Worm (Caenorhabditis elegans) whole organism, L4 larva: Measurements from ENCODE around the gene F37H8.6.

Source experiments
- F10B5.3 ChIP-seq: sonication (generic microtip); optimal IDR thresholded peaks from 2 replicates; lab custom pipeline; 2016; ENCODE audit warnings: mild to moderate bottlenecking, missing genetic modification characterization, missing compliant biosample characterization
- F37D6.2 ChIP-seq: sonication (generic microtip); optimal IDR thresholded peaks from 2 replicates; lab custom pipeline; 2016; ENCODE audit warnings: mild to moderate bottlenecking, missing genetic modification characterization, missing compliant biosample characterization
- F44E2.7 ChIP-seq: fragments of 200-800 bp; sonication (Bioruptor generic); IDR thresholded peaks from 2 replicates; pipeline ENCODE4 v2.1.2; 2022; ENCODE audit warnings: missing genetic modification characterization, missing compliant biosample characterization
- R02D3.7 ChIP-seq: fragments of 150-350 bp; sonication (generic microtip); optimal IDR thresholded peaks from 3 replicates; lab custom pipeline; 2014; ENCODE audit warnings: missing biosample characterization, missing genetic modification characterization
- Y105C5A.15 ChIP-seq: fragments of 200-800 bp; sonication (Bioruptor generic); IDR thresholded peaks from 2 replicates; pipeline ENCODE4 v1.3.6; 2022; ENCODE audit warnings: missing genetic modification characterization, missing compliant biosample characterization
- Y5F2A.4 ChIP-seq: fragments of 200-800 bp; sonication (Bioruptor generic); optimal IDR thresholded peaks from 2 replicates; lab custom pipeline; 2018; ENCODE audit warnings: mild to moderate bottlenecking, missing genetic modification characterization, missing compliant biosample characterization
- Y75B8A.6 ChIP-seq: fragments of 200-800 bp; sonication (Bioruptor generic); IDR thresholded peaks from 2 replicates; pipeline ENCODE4 v1.3.6; 2022; ENCODE audit warnings: missing genetic modification reagents, missing genetic modification characterization, missing compliant biosample characterization
- aly-2 ChIP-seq: sonication (generic microtip); optimal IDR thresholded peaks from 2 replicates; lab custom pipeline; 2018; ENCODE audit warnings: missing biosample characterization, missing genetic modification characterization
- arid-1 ChIP-seq: fragments of 200-800 bp; sonication (Bioruptor generic); conservative IDR thresholded peaks from 2 replicates; pipeline ENCODE4 v1.3.6; 2022; ENCODE audit warnings: missing genetic modification reagents, missing genetic modification characterization, missing compliant biosample characterization
- attf-4 ChIP-seq: sonication (generic microtip); optimal IDR thresholded peaks from 3 replicates; lab custom pipeline; 2017; ENCODE audit warnings: missing biosample characterization, missing genetic modification characterization
- ceh-20 ChIP-seq: fragments of 200-800 bp; sonication (Bioruptor generic); IDR thresholded peaks from 2 replicates; pipeline ENCODE4 v1.3.6; 2022; ENCODE audit warnings: missing genetic modification reagents, missing genetic modification characterization, missing compliant biosample characterization
- ceh-28 ChIP-seq: fragments of 150-350 bp; optimal IDR thresholded peaks from 2 replicates; lab custom pipeline; 2014; ENCODE audit warnings: missing biosample characterization, missing genetic modification reagents, missing genetic modification characterization
- ceh-32 ChIP-seq: sonication (generic microtip); optimal IDR thresholded peaks from 2 replicates; lab custom pipeline; 2016; ENCODE audit warnings: mild to moderate bottlenecking, missing genetic modification characterization, missing compliant biosample characterization; ENCODE audit not compliant: poor library complexity
- ces-1 ChIP-seq: fragments of 150-350 bp; sonication (generic microtip); optimal IDR thresholded peaks from 4 replicates; lab custom pipeline; 2014; ENCODE audit warnings: missing biosample characterization, missing genetic modification reagents, missing genetic modification characterization
- cey-2 ChIP-seq: sonication (generic microtip); optimal IDR thresholded peaks from 3 replicates; lab custom pipeline; 2017; ENCODE audit warnings: missing genetic modification characterization, mild to moderate bottlenecking, missing compliant biosample characterization, antibody characterized with exemption, borderline replicate concordance; ENCODE audit not compliant: insufficient read depth
- ctbp-1 ChIP-seq: fragments of 200-800 bp; sonication (Bioruptor generic); IDR thresholded peaks from 2 replicates; pipeline ENCODE4 v1.3.6; 2022; ENCODE audit warnings: missing genetic modification reagents, missing genetic modification characterization, missing compliant biosample characterization
- daf-8 ChIP-seq: fragments of 200-800 bp; sonication (Bioruptor generic); IDR thresholded peaks from 2 replicates; pipeline ENCODE4 v1.3.6; 2022; ENCODE audit warnings: missing genetic modification characterization, missing compliant biosample characterization
- dmd-6 ChIP-seq: fragments of 200-800 bp; sonication (Bioruptor generic); IDR thresholded peaks from 2 replicates; pipeline ENCODE4 v1.3.6; 2022; ENCODE audit warnings: missing genetic modification reagents, missing genetic modification characterization, missing compliant biosample characterization
- dmd-8 ChIP-seq: fragments of 200-800 bp; sonication (Bioruptor generic); IDR thresholded peaks from 2 replicates; pipeline ENCODE4 v1.3.6; 2022; ENCODE audit warnings: missing genetic modification characterization, missing compliant biosample characterization
- dve-1 ChIP-seq: sonication (generic microtip); optimal IDR thresholded peaks from 2 replicates; lab custom pipeline; 2017; ENCODE audit warnings: antibody characterized with exemption, mild to moderate bottlenecking, missing genetic modification characterization, missing compliant biosample characterization; ENCODE audit not compliant: insufficient read depth
- hif-1 ChIP-seq, 2 experiments: sonication (generic microtip); optimal IDR thresholded peaks; 2 replicates each; lab custom pipeline; 2016 to 2017; ENCODE audit warnings: missing compliant biosample characterization in 2 of 2, missing genetic modification characterization in 2 of 2, missing genetic modification reagents in 2 of 2, missing genotype in 2 of 2, mild to moderate bottlenecking in 1 of 2
- hlh-11 ChIP-seq: fragments of 200-800 bp; sonication (Bioruptor generic); optimal IDR thresholded peaks from 2 replicates; lab custom pipeline; 2018; ENCODE audit warnings: mild to moderate bottlenecking, missing genetic modification characterization, missing compliant biosample characterization
- hmg-1.1 ChIP-seq: fragments of 200-800 bp; sonication (Bioruptor generic); IDR thresholded peaks from 2 replicates; pipeline ENCODE4 v1.3.6; 2022; ENCODE audit warnings: missing genetic modification reagents, missing genetic modification characterization, missing compliant biosample characterization
- lim-7 ChIP-seq: fragments of 200-800 bp; sonication (Bioruptor generic); IDR thresholded peaks from 2 replicates; pipeline ENCODE4 v1.3.6; 2022; ENCODE audit warnings: missing genetic modification characterization, missing compliant biosample characterization
- lin-15B ChIP-seq: fragments of 150-350 bp; sonication (generic microtip); optimal IDR thresholded peaks from 3 replicates; lab custom pipeline; 2014; ENCODE audit warnings: missing biosample characterization, missing genetic modification characterization
- lir-3 ChIP-seq: sonication (generic microtip); optimal IDR thresholded peaks from 2 replicates; lab custom pipeline; 2016; ENCODE audit warnings: mild to moderate bottlenecking, missing genetic modification characterization, missing compliant biosample characterization
- mep-1 ChIP-seq: fragments of 150-350 bp; sonication (generic microtip); optimal IDR thresholded peaks from 3 replicates; lab custom pipeline; 2014; ENCODE audit warnings: missing biosample characterization, missing genetic modification characterization
- nhr-10 ChIP-seq: fragments of 150-350 bp; optimal IDR thresholded peaks from 2 replicates; lab custom pipeline; 2014; ENCODE audit warnings: missing biosample characterization, missing genetic modification characterization
- nhr-237 ChIP-seq: sonication (generic microtip); optimal IDR thresholded peaks from 2 replicates; lab custom pipeline; 2017; ENCODE audit warnings: missing biosample characterization, missing genetic modification characterization
- nhr-42 ChIP-seq: fragments of 200-800 bp; sonication (Bioruptor generic); IDR thresholded peaks from 2 replicates; pipeline ENCODE4 v1.3.6; 2022; ENCODE audit warnings: missing genetic modification characterization, missing compliant biosample characterization
- nhr-6 ChIP-seq: fragments of 150-350 bp; optimal IDR thresholded peaks from 2 replicates; lab custom pipeline; 2014; ENCODE audit warnings: missing biosample characterization, missing genetic modification characterization
- php-3 ChIP-seq: fragments of 200-800 bp; sonication (Bioruptor generic); IDR thresholded peaks from 2 replicates; pipeline ENCODE4 v1.3.6; 2022; ENCODE audit warnings: missing genetic modification reagents, missing genetic modification characterization, missing compliant biosample characterization
- pqm-1 ChIP-seq: sonication (generic microtip); optimal IDR thresholded peaks from 2 replicates; lab custom pipeline; 2017; ENCODE audit warnings: missing biosample characterization, missing genetic modification characterization
- rbr-2 ChIP-seq: sonication (generic microtip); optimal IDR thresholded peaks from 2 replicates; lab custom pipeline; 2016; ENCODE audit warnings: missing genotype, missing genetic modification characterization, missing compliant biosample characterization
- saeg-2 ChIP-seq: fragments of 200-800 bp; sonication (Bioruptor generic); IDR thresholded peaks from 2 replicates; pipeline ENCODE4 v1.3.6; 2022; ENCODE audit warnings: missing genetic modification reagents, missing genetic modification characterization, missing compliant biosample characterization
- sdz-12 ChIP-seq: fragments of 200-800 bp; sonication (Bioruptor generic); optimal IDR thresholded peaks from 2 replicates; lab custom pipeline; 2018; ENCODE audit warnings: mild to moderate bottlenecking, missing genetic modification characterization, missing compliant biosample characterization
- set-16 ChIP-seq: fragments of 200-800 bp; sonication (Bioruptor generic); IDR thresholded peaks from 2 replicates; pipeline ENCODE4 v1.3.6; 2022; ENCODE audit warnings: missing genetic modification reagents, missing genetic modification characterization, missing compliant biosample characterization
- skn-1 ChIP-seq: fragments of 150-350 bp; optimal IDR thresholded peaks from 2 replicates; lab custom pipeline; 2014; ENCODE audit warnings: missing biosample characterization, missing genetic modification characterization
- snpc-4 ChIP-seq: fragments of 150-350 bp; optimal IDR thresholded peaks from 2 replicates; lab custom pipeline; 2014; ENCODE audit warnings: missing biosample characterization, missing genetic modification characterization
- spr-3 ChIP-seq: fragments of 200-800 bp; sonication (Bioruptor generic); optimal IDR thresholded peaks from 2 replicates; lab custom pipeline; 2018; ENCODE audit warnings: mild to moderate bottlenecking, missing genetic modification characterization, missing compliant biosample characterization
- unc-39 ChIP-seq: sonication (generic microtip); optimal IDR thresholded peaks from 2 replicates; lab custom pipeline; 2017; ENCODE audit warnings: missing biosample characterization, missing genetic modification characterization
- unc-62 ChIP-seq, 3 experiments: fragments of 150-350 bp in 1 of 3; sonication (generic microtip); optimal IDR thresholded peaks in 2 of 3; peaks in 1 of 3; 1 replicate in 1 of 3; 2 replicates in 2 of 3; lab custom pipeline; 2014 to 2017; ENCODE audit warnings: missing biosample characterization in 3 of 3, missing genetic modification characterization in 3 of 3, missing genetic modification reagents in 3 of 3, missing genotype in 1 of 3
- vab-7 ChIP-seq: fragments of 200-800 bp; sonication (Bioruptor generic); IDR thresholded peaks from 2 replicates; pipeline ENCODE4 v1.3.6; 2022; ENCODE audit warnings: missing genetic modification reagents, missing genetic modification characterization, missing compliant biosample characterization
- zag-1 ChIP-seq: fragments of 150-350 bp; optimal IDR thresholded peaks from 2 replicates; lab custom pipeline; 2014; ENCODE audit warnings: missing biosample characterization, missing genetic modification characterization
- zfp-2 ChIP-seq: sonication (generic microtip); optimal IDR thresholded peaks from 2 replicates; lab custom pipeline; 2016; ENCODE audit warnings: mild to moderate bottlenecking, missing genetic modification characterization, missing compliant biosample characterization
- zip-2 ChIP-seq: fragments of 150-350 bp; optimal IDR thresholded peaks from 2 replicates; lab custom pipeline; 2014; ENCODE audit warnings: missing biosample characterization, missing genetic modification characterization
- ztf-7 ChIP-seq: fragments of 150-350 bp; optimal IDR thresholded peaks from 2 replicates; lab custom pipeline; 2014; ENCODE audit warnings: missing biosample characterization, missing genetic modification characterization

F37H8.6 gene

ce11 chrII:11150976-11151375 lies 26.3 kb downstream of the F37H8.6 start (continued):
- no peak for TF ChIP-seq lim-7
- no peak for TF ChIP-seq skn-1
- TF ChIP-seq hmg-1.1 (GFP tag; lab: Robert Waterston, UW) = no peak
- no peak for TF ChIP-seq zag-1
- no peak for TF ChIP-seq set-16 (GFP tag; lab: Robert Waterston, UW)
- peak; percentile 49; the same call in 1 of the 2 replicates for TF ChIP-seq php-3 (GFP tag; lab: Robert Waterston, UW)
- no peak for TF ChIP-seq daf-8

- peak; percentile 77; the same call in 1 of the 2 replicates for TF ChIP-seq arid-1 (GFP tag; lab: Robert Waterston, UW)
- TF ChIP-seq lim-7 = no peak
- peak; percentile 69 for TF ChIP-seq dve-1 (tag; lab: Kevin White, UChicago)
- TF ChIP-seq ceh-28 (tag; lab: Kevin White, UChicago) = no peak
- TF ChIP-seq zip-2 (tag; lab: Kevin White, UChicago) = peak; percentile 7
- no peak for TF ChIP-seq spr-3
- TF ChIP-seq vab-7 (GFP tag; lab: Robert Waterston, UW) = no peak
- TF ChIP-seq cey-2 (tag; lab: Kevin White, UChicago) = no peak
- no peak for TF ChIP-seq hif-1 (tag; optimal IDR thresholded peaks at IDR 0.05; lab: Kevin White, UChicago)
- peak; percentile 71 for TF ChIP-seq nhr-10
- TF ChIP-seq set-16 (GFP tag; lab: Robert Waterston, UW) = no peak
- TF ChIP-seq unc-39 = no peak
- TF ChIP-seq F10B5.3 = no peak
- no peak for TF ChIP-seq aly-2 (tag; lab: Kevin White, UChicago)
- TF ChIP-seq Y105C5A.15 (GFP tag; lab: Robert Waterston, UW) = peak; percentile 73; the same call in 1 of the 2 replicates
- no peak for TF ChIP-seq ceh-32
- TF ChIP-seq R02D3.7 = no peak
- TF ChIP-seq F37D6.2 (tag; lab: Kevin White, UChicago) = no peak
- peak; percentile 24 to 87 for TF ChIP-seq unc-62 (GFP tag; optimal IDR thresholded peaks at IDR 0.05 in 1 of 2; lab: Kevin White, UChicago)
- no peak for TF ChIP-seq unc-62 (tag; optimal IDR thresholded peaks at IDR 0.05; lab: Kevin White, UChicago)
- no peak for TF ChIP-seq sdz-12 (GFP tag; lab: Kevin White, UChicago)
- no peak for TF ChIP-seq lin-15B (tag; lab: Kevin White, UChicago)
- TF ChIP-seq zfp-2 (tag; lab: Kevin White, UChicago) = no peak
- no peak for TF ChIP-seq Y5F2A.4 (GFP tag; lab: Kevin White, UChicago)
- 0 out of 2 replicates have a peak, but pooled peaks have one; percentile 65 for TF ChIP-seq daf-8
- no peak for TF ChIP-seq rbr-2 (tag; lab: Kevin White, UChicago)
- TF ChIP-seq ctbp-1 (GFP tag; lab: Robert Waterston, UW) = 0 out of 2 replicates have a peak, but pooled peaks have one; percentile 10
- TF ChIP-seq attf-4 = no peak
- peak; percentile 66 for TF ChIP-seq hlh-11 (tag; lab: Kevin White, UChicago)
- TF ChIP-seq zag-1 = no peak
- TF ChIP-seq mep-1 (tag; lab: Kevin White, UChicago) = peak; percentile 79
- TF ChIP-seq Y75B8A.6 = peak; percentile 23; the same call in 1 of the 2 replicates
- no peak for TF ChIP-seq snpc-4 (tag; lab: Kevin White, UChicago)
- no peak for TF ChIP-seq skn-1
- no peak for TF ChIP-seq dmd-8 (GFP tag; lab: Robert Waterston, UW)
- no peak for TF ChIP-seq ztf-7 (tag; lab: Kevin White, UChicago)
- TF ChIP-seq pqm-1 (tag; lab: Kevin White, UChicago) = no peak
- no peak for TF ChIP-seq nhr-237
- TF ChIP-seq lir-3 (tag; lab: Kevin White, UChicago) = no peak
- TF ChIP-seq saeg-2 (GFP tag; lab: Robert Waterston, UW) = peak; percentile 80
- TF ChIP-seq dmd-6 = peak; percentile 42
- TF ChIP-seq nhr-6 (tag; lab: Kevin White, UChicago) = no peak
- TF ChIP-seq F44E2.7 (GFP tag; lab: Robert Waterston, UW) = no peak
- no peak for TF ChIP-seq ces-1 (GFP tag; lab: Kevin White, UChicago)
- no peak for TF ChIP-seq nhr-42 (GFP tag; lab: Robert Waterston, UW)
- TF ChIP-seq ceh-20 (GFP tag; lab: Robert Waterston, UW) = no peak
These were observed 27.2 kb downstream of the F37H8.6 start for ce11 chrII:11149866-11150685.
